Worm (Caenorhabditis elegans) whole organism, young adult: ENCODE measurements around the gene Y77E11A.8.

Experiments
- B0019.2 ChIP-seq: fragments of 200-800 bp; sonication (Bioruptor generic); conservative IDR thresholded peaks from 2 replicates; pipeline ENCODE4 v1.3.6; 2022; ENCODE audit warnings: missing genetic modification reagents, missing genetic modification characterization, missing compliant biosample characterization
- attf-6 ChIP-seq: fragments of 200-800 bp; sonication (Bioruptor generic); IDR thresholded peaks from 2 replicates; pipeline ENCODE4 v1.3.6; 2022; ENCODE audit warnings: missing genetic modification reagents, missing genetic modification characterization, missing compliant biosample characterization
- madf-8 ChIP-seq: fragments of 200-800 bp; sonication (Bioruptor generic); conservative IDR thresholded peaks from 2 replicates; pipeline ENCODE4 v1.3.6; 2022; ENCODE audit warnings: missing genetic modification reagents, missing genetic modification characterization, missing compliant biosample characterization
- mel-28 ChIP-seq: sonication (generic microtip); optimal IDR thresholded peaks from 2 replicates; lab custom pipeline; 2016; ENCODE audit warnings: borderline replicate concordance, mild to moderate bottlenecking, missing genetic modification characterization, missing compliant biosample characterization
- sdz-38 ChIP-seq: sonication (generic microtip); optimal IDR thresholded peaks from 2 replicates; lab custom pipeline; 2016; ENCODE audit warnings: missing genotype, missing genetic modification characterization, missing compliant biosample characterization
- snpc-4 ChIP-seq, 5 experiments: fragments of 150-350 bp in 1 of 5; sonication (generic microtip) in 4 of 5; optimal IDR thresholded peaks; 2 replicates each; lab custom pipeline; 2014 to 2018; ENCODE audit warnings: missing genetic modification characterization in 5 of 5, missing biosample characterization in 3 of 5, antibody characterized with exemption in 2 of 5, mild to moderate bottlenecking in 2 of 5, missing compliant biosample characterization in 2 of 5, missing genotype in 2 of 5, moderate library complexity in 2 of 5, missing genetic modification reagents in 1 of 5

DNA sequence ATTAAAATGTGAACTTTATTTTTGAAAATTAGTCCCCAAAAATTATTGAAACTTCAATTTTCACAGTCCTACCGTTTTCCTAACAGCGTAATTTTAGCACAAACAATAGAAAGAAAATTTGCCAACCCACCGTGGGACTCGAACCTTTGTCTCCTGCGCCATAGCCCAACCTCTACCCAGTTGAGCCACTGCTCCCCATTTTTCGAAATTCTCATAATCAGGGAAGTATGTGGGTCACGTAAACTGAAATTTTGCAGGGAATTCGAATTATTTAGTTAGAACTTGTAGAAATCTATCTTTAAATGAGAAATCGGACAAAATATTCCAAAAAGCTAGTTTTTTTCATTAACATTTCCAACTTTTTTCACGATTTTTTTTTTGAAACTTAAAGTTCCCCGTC is 44.5 kb downstream of the Y77E11A.8 start:
- no peak for TF ChIP-seq attf-6 (GFP tag; lab: Robert Waterston, UW)
- TF ChIP-seq madf-8 (GFP tag; lab: Robert Waterston, UW), result no peak
- no peak for TF ChIP-seq snpc-4 (GFP tag; optimal IDR thresholded peaks at IDR 0.05; lab: Kevin White, UChicago)
- no peak for TF ChIP-seq snpc-4 (tag; optimal IDR thresholded peaks at IDR 0.05; lab: Kevin White, UChicago)
- TF ChIP-seq B0019.2 (GFP tag; lab: Robert Waterston, UW), result no peak
- TF ChIP-seq sdz-38 (tag; lab: Kevin White, UChicago), result no peak
- TF ChIP-seq mel-28, result no peak
